Worm (Caenorhabditis elegans): ENCODE results near the gene gspd-1.

DNA sequence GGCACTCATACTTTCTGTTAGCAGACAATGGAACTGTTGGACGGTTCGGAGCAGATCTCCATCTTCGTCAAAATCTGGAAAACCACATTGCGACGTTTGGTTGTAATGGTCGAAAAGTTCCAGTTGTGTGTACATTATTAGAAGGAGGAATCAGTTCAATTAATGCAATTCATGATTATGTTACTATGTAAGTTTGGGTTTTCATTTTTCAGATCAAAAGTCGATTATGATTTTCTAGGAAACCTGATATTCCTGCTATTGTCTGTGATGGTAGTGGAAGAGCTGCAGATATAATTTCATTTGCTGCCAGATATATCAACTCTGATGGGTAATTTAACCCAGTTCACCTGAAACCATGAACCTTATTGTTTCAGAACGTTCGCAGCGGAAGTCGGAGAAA lies 41.2 kb upstream of the gspd-1 start:
- TF ChIP-seq lin-13 (tag; optimal IDR thresholded peaks at IDR 0.05) (no peak), lsy-2 (tag; optimal IDR thresholded peaks at IDR 0.05) (no peak), hlh-1 (tag; optimal IDR thresholded peaks at IDR 0.05) (no peak), blmp-1 (tag; optimal IDR thresholded peaks at IDR 0.05) (no peak), pha-4 (tag; optimal IDR thresholded peaks at IDR 0.05) (no peak)
